Worm (Caenorhabditis elegans) whole organism, early embryonic: Measurements from ENCODE around the gene F58D12.3.

Experiments
- ama-1 ChIP-seq: fragments of 150-350 bp; optimal IDR thresholded peaks from 2 replicates; lab custom pipeline; 2014
- flt-1 ChIP-seq: fragments of 200-800 bp; sonication (Bioruptor generic); IDR thresholded peaks from 2 replicates; pipeline ENCODE4 v1.3.6; 2022; ENCODE audit warnings: missing genetic modification characterization, missing compliant biosample characterization
- hmbx-1 ChIP-seq: sonication (generic microtip); optimal IDR thresholded peaks from 2 replicates; lab custom pipeline; 2016; ENCODE audit warnings: mild to moderate bottlenecking, missing genetic modification characterization, missing compliant biosample characterization

DNA sequence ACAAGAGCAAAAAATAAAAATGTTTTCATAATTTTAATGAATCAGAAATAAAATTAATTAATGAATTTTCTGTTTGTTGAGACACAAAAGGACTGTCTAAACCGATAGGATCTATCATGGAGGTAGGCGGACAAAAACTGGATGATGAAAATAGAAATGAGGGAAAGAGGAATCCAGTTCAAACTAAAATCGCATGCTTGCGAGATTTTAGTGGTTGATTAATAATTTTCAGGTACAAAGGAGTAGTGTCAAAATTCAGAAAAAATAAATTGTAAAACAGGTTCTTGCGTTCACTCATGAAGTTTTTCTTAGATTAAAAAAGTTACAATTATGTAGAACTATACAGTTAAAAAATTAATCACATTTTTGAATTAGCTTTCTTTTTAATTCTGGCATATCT is 30.3 kb upstream of the F58D12.3 start, which contains the start of gene T08G5.3:
- TF ChIP-seq ama-1 (lab: Kevin White, UChicago) (no peak), flt-1 (GFP tag; lab: Robert Waterston, UW) (no peak), hmbx-1 (tag; lab: Kevin White, UChicago) (no peak)
